Fruit fly (Drosophila melanogaster) whole organism, pupa: Measurements from ENCODE around the gene CG17784.

Experiments used
- CG13204 ChIP-seq: fragments of 200-800 bp; sonication (Bioruptor generic); optimal IDR thresholded peaks from 2 replicates; lab custom pipeline; 2018; ENCODE audit warnings: missing biosample characterization, mild to moderate bottlenecking, missing genetic modification characterization, moderate library complexity
- CG4496 ChIP-seq: fragments of 200-800 bp; sonication (Bioruptor generic); IDR thresholded peaks from 3 replicates; pipeline ENCODE4 v1.3.6; 2022; ENCODE audit warnings: missing biosample characterization, missing genetic modification characterization
- EcR ChIP-seq: fragments of 200-800 bp; sonication (Bioruptor generic); optimal IDR thresholded peaks from 3 replicates; lab custom pipeline; 2019; ENCODE audit warnings: missing biosample characterization, missing genetic modification characterization, mild to moderate bottlenecking, moderate library complexity, missing genetic modification reagents
- Pif1B ChIP-seq: fragments of 200-800 bp; sonication (Bioruptor generic); optimal IDR thresholded peaks from 3 replicates; lab custom pipeline; 2016; ENCODE audit warnings: missing biosample characterization, missing genetic modification characterization
- Snoo ChIP-seq: fragments of 200-800 bp; sonication (Bioruptor generic); optimal IDR thresholded peaks from 3 replicates; lab custom pipeline; 2017; ENCODE audit warnings: missing biosample characterization, mild to moderate bottlenecking, missing genetic modification characterization, inconsistent platforms
- fd96Ca ChIP-seq: fragments of 200-800 bp; sonication (Bioruptor generic); IDR thresholded peaks from 3 replicates; pipeline ENCODE4 v1.3.6; 2022; ENCODE audit warnings: missing biosample characterization, missing genetic modification characterization

DNA sequence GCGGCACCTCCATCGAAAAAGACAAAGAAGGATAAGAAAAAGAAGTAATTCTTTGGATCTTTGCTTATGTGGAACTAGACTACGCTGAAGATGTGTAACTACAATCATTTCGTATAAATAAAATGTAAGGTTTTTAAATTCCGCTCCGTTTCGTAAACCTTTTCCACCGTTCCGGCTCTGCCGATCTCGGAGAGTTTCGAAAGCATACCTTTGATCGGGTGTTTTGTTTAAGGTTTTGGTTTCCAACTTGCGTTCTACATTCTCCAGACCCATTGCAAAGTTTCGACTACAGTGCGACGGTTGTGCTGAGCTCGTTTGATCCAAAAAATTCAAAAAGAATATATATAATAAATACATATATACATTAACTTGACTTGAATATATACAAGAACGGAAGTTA, 28.2 kb downstream of the CG17784 start, which contains the start of gene CG6432:
- TF ChIP-seq CG13204 (GFP tag; lab: Kevin White, UChicago) (no peak), Pif1B (GFP tag; lab: Kevin White, UChicago) (no peak), Snoo (no peak), EcR (GFP tag; lab: Kevin White, UChicago) (no peak), CG4496 (GFP tag; lab: Robert Waterston, UW) (no peak), fd96Ca (GFP tag; lab: Robert Waterston, UW) (no peak)
